Worm (Caenorhabditis elegans): ENCODE data around the gene T19C4.5.

ce11 chrV:11200316-11200715 lies 28.3 kb downstream of the T19C4.5 start, which contains the start of gene K10D6.3:
- no peak for TF ChIP-seq nhr-129 (tag; optimal IDR thresholded peaks at IDR 0.05)
- no peak for TF ChIP-seq fos-1 (tag; optimal IDR thresholded peaks at IDR 0.05)
- no peak for TF ChIP-seq ama-1 (optimal IDR thresholded peaks at IDR 0.05)
- no peak for TF ChIP-seq lin-39 (tag; optimal IDR thresholded peaks at IDR 0.05)
- no peak for TF ChIP-seq elt-3 (tag; optimal IDR thresholded peaks at IDR 0.05)
